Worm (Caenorhabditis elegans): Measurements from ENCODE around the gene dgn-2.

- no peak for TF ChIP-seq nhr-10 (tag; optimal IDR thresholded peaks at IDR 0.05)
- no peak for TF ChIP-seq lin-11 (tag; optimal IDR thresholded peaks at IDR 0.05)
- TF ChIP-seq unc-39 (tag; optimal IDR thresholded peaks at IDR 0.05), result no peak
- TF ChIP-seq lsy-2 (tag; optimal IDR thresholded peaks at IDR 0.05), result no peak
- no peak for TF ChIP-seq F13H6.1 (tag; optimal IDR thresholded peaks at IDR 0.05)
- TF ChIP-seq mdl-1 (tag; optimal IDR thresholded peaks at IDR 0.05), result no peak
- no peak for TF ChIP-seq ztf-4 (tag; optimal IDR thresholded peaks at IDR 0.05)
- no peak for TF ChIP-seq aly-2 (tag; optimal IDR thresholded peaks at IDR 0.05)
- no peak for TF ChIP-seq ama-1 (optimal IDR thresholded peaks at IDR 0.05)
Measured at ce11 chrX:1337009-1337408, 30.3 kb downstream of the dgn-2 start, which contains the start of gene ttr-37.
